Fruit fly (Drosophila melanogaster): ENCODE measurements around the gene CG46426.

The CG46426 gene

dm6 chr2L:11808702-11809583, 33.7 kb upstream of the CG46426 start, which contains the start of gene crol (continued):
- no peak for TF ChIP-seq tio (GFP tag; optimal IDR thresholded peaks at IDR 0.05)
- peak; percentile 88 for TF ChIP-seq BEAF-32 (GFP tag; optimal IDR thresholded peaks at IDR 0.05)
- no peak for TF ChIP-seq CG12219 (GFP tag; optimal IDR thresholded peaks at IDR 0.05)
- no peak for TF ChIP-seq CG17359 (tag; optimal IDR thresholded peaks at IDR 0.05)
- peak; percentile 63; the same call in 2 of the 3 replicates for TF ChIP-seq mld (GFP tag; IDR thresholded peaks at IDR 0.05; ENCODE audit: partially characterized antibody)
- no peak for TF ChIP-seq CG1233 (GFP tag; optimal IDR thresholded peaks at IDR 0.05)
- peak in 1 of 2 experiments; percentile 82 for TF ChIP-seq insv (GFP tag; optimal IDR thresholded peaks at IDR 0.05)
- no peak for TF ChIP-seq trh (GFP tag; optimal IDR thresholded peaks at IDR 0.05)
- no peak for TF ChIP-seq CG17802 (tag; optimal IDR thresholded peaks at IDR 0.05)
- no peak for TF ChIP-seq CG17186 (GFP tag; optimal IDR thresholded peaks at IDR 0.05)
- no peak for TF ChIP-seq HLHmδ (GFP tag; optimal IDR thresholded peaks at IDR 0.05)
- TF ChIP-seq CG4282 (GFP tag; optimal IDR thresholded peaks at IDR 0.05): no peak
- peak; percentile 92 for TF ChIP-seq chinmo (GFP tag; IDR thresholded peaks at IDR 0.05; ENCODE audit: partially characterized antibody)
- no peak for TF ChIP-seq zfh2 (GFP tag; optimal IDR thresholded peaks at IDR 0.05)
- peak; percentile 15 for TF ChIP-seq Dad (GFP tag; optimal IDR thresholded peaks at IDR 0.05)
- TF ChIP-seq ac (GFP tag; optimal IDR thresholded peaks at IDR 0.05): no peak
- peak; percentile 62; the same call in 1 of the 2 replicates for TF ChIP-seq nerfin-2 (GFP tag; IDR thresholded peaks at IDR 0.05; ENCODE audit: partially characterized antibody)
- TF ChIP-seq Hr3 (GFP tag; optimal IDR thresholded peaks at IDR 0.05): peak; percentile 36
- peak; percentile 94 for TF ChIP-seq Sry-β (GFP tag; optimal IDR thresholded peaks at IDR 0.05)
- no peak for TF ChIP-seq tgo (GFP tag; IDR thresholded peaks at IDR 0.05)
- peak; percentile 41 for TF ChIP-seq Dp (GFP tag; optimal IDR thresholded peaks at IDR 0.05)
- peak; percentile 15 for TF ChIP-seq Ssrp (tag; optimal IDR thresholded peaks at IDR 0.05)
- TF ChIP-seq chm (GFP tag; IDR thresholded peaks at IDR 0.05): peak; percentile 68
- no peak for TF ChIP-seq CG31388 (GFP tag; optimal IDR thresholded peaks at IDR 0.05)
- TF ChIP-seq Fer1 (GFP tag; optimal IDR thresholded peaks at IDR 0.05): no peak
- TF ChIP-seq CG17612 (GFP tag; IDR thresholded peaks at IDR 0.05): no peak
- TF ChIP-seq CG13894 (tag; optimal IDR thresholded peaks at IDR 0.05): peak; percentile 32
- TF ChIP-seq gfzf (GFP tag; optimal IDR thresholded peaks at IDR 0.05): peak; percentile 72
- TF ChIP-seq NFAT (GFP tag; IDR thresholded peaks at IDR 0.05): peak; percentile 53; the same call in 1 of the 2 replicates
- no peak for TF ChIP-seq CG15073 (GFP tag; optimal IDR thresholded peaks at IDR 0.05)
- no peak for TF ChIP-seq run (tag; optimal IDR thresholded peaks at IDR 0.05)
- peak; percentile 61 for TF ChIP-seq D (optimal IDR thresholded peaks at IDR 0.05)
- no peak for TF ChIP-seq D (GFP tag; optimal IDR thresholded peaks at IDR 0.05)
- TF ChIP-seq ci (GFP tag; IDR thresholded peaks at IDR 0.05): peak; percentile 65
- TF ChIP-seq CG12769 (tag; optimal IDR thresholded peaks at IDR 0.05): peak; percentile 94
- TF ChIP-seq lilli (GFP tag; optimal IDR thresholded peaks at IDR 0.05): peak; percentile 40
- no peak for TF ChIP-seq CG10321 (GFP tag; IDR thresholded peaks at IDR 0.05)
- TF ChIP-seq ato (GFP tag; IDR thresholded peaks at IDR 0.05; ENCODE audit: partially characterized antibody): peak; percentile 74
- no peak for TF ChIP-seq CG18619 (GFP tag; optimal IDR thresholded peaks at IDR 0.05)
- peak; percentile 89 for TF ChIP-seq Dref (GFP tag; IDR thresholded peaks at IDR 0.05)
- TF ChIP-seq Fer2 (tag; optimal IDR thresholded peaks at IDR 0.05): no peak
- peak; percentile 10 for TF ChIP-seq CG12942 (GFP tag; optimal IDR thresholded peaks at IDR 0.05)
- no peak for TF ChIP-seq gsb (GFP tag; IDR thresholded peaks at IDR 0.05)
- TF ChIP-seq CG9797 (GFP tag; optimal IDR thresholded peaks at IDR 0.05): peak; percentile 87
- 0 out of 2 replicates have a peak, but pooled peaks have one; percentile 25 for TF ChIP-seq HLH3B (GFP tag; IDR thresholded peaks at IDR 0.05)
- no peak for TF ChIP-seq NfI (GFP tag; optimal IDR thresholded peaks at IDR 0.05)
- no peak for TF ChIP-seq dan (GFP tag; IDR thresholded peaks at IDR 0.05)
- no peak for TF ChIP-seq sc (optimal IDR thresholded peaks at IDR 0.05)
- no peak for TF ChIP-seq sc (GFP tag; optimal IDR thresholded peaks at IDR 0.05)
